Worm (Caenorhabditis elegans) whole organism, L1 larva: ENCODE data around the gene F58F12.4.
A peak's percentile ranks its signal among the peaks of the same experiment; 100 is the strongest.

Experiments
- C16A3.4 ChIP-seq: fragments of 150-350 bp; optimal IDR thresholded peaks from 2 replicates; lab custom pipeline; 2014; ENCODE audit warnings: missing biosample characterization, missing genetic modification characterization
- aha-1 ChIP-seq: fragments of 150-350 bp; optimal IDR thresholded peaks from 2 replicates; lab custom pipeline; 2014; ENCODE audit warnings: missing biosample characterization, missing genetic modification characterization
- alr-1 ChIP-seq: fragments of 200-800 bp; sonication (Bioruptor generic); optimal IDR thresholded peaks from 2 replicates; lab custom pipeline; 2018; ENCODE audit warnings: borderline replicate concordance, mild to moderate bottlenecking, missing genetic modification characterization, missing compliant biosample characterization
- blmp-1 ChIP-seq: fragments of 150-350 bp; optimal IDR thresholded peaks from 2 replicates; lab custom pipeline; 2014; ENCODE audit warnings: missing biosample characterization, missing genetic modification characterization
- ceh-82 ChIP-seq, 3 experiments: fragments of 150-350 bp in 1 of 3; sonication (generic microtip) in 2 of 3; optimal IDR thresholded peaks; 2 replicates each; lab custom pipeline; 2014 to 2017; ENCODE audit warnings: missing biosample characterization in 3 of 3, missing genetic modification characterization in 3 of 3
- ceh-88 ChIP-seq: fragments of 200-800 bp; sonication (Bioruptor generic); IDR thresholded peaks from 2 replicates; pipeline ENCODE4 v1.3.6; 2022; ENCODE audit warnings: missing genetic modification characterization, missing compliant biosample characterization
- ceh-90 ChIP-seq: sonication (generic microtip); optimal IDR thresholded peaks from 2 replicates; lab custom pipeline; 2016; ENCODE audit warnings: missing genetic modification characterization, missing compliant biosample characterization
- efl-1 ChIP-seq, 4 experiments: fragments of 150-350 bp; optimal IDR thresholded peaks in 3 of 4; peaks in 1 of 4; 1 replicate in 1 of 4; 2 replicates in 3 of 4; lab custom pipeline; 2014; ENCODE audit warnings: missing biosample characterization in 2 of 4, missing genetic modification characterization in 2 of 4, missing genetic modification reagents in 2 of 4
- efl-3 ChIP-seq: fragments of 200-800 bp; sonication (Bioruptor generic); optimal IDR thresholded peaks from 2 replicates; lab custom pipeline; 2018; ENCODE audit warnings: mild to moderate bottlenecking, missing genetic modification characterization, missing compliant biosample characterization
- egl-13 ChIP-seq: sonication (generic microtip); optimal IDR thresholded peaks from 2 replicates; lab custom pipeline; 2016; ENCODE audit warnings: missing genotype, missing genetic modification reagents, missing genetic modification characterization, missing compliant biosample characterization
- egl-27 ChIP-seq, 2 experiments: fragments of 150-350 bp in 1 of 2; sonication (generic microtip); optimal IDR thresholded peaks; 3 replicates each; lab custom pipeline; 2017 to 2018; ENCODE audit warnings: missing biosample characterization in 2 of 2, missing genetic modification characterization in 2 of 2, missing genetic modification reagents in 2 of 2
- elt-3 ChIP-seq, 6 experiments: fragments of 150-350 bp in 1 of 6; sonication (generic microtip); optimal IDR thresholded peaks; 2 replicates each; lab custom pipeline; 2017 to 2018; ENCODE audit warnings: missing biosample characterization in 6 of 6, missing genetic modification characterization in 6 of 6, inconsistent platforms in 1 of 6
- ets-5 ChIP-seq: fragments of 200-800 bp; sonication (Bioruptor generic); IDR thresholded peaks from 2 replicates; pipeline ENCODE4 v1.3.6; 2022; ENCODE audit warnings: missing genetic modification characterization, missing compliant biosample characterization
- fkh-10 ChIP-seq: sonication (generic microtip); optimal IDR thresholded peaks from 2 replicates; lab custom pipeline; 2017; ENCODE audit warnings: missing biosample characterization, missing genetic modification reagents, missing genetic modification characterization
- fkh-8 ChIP-seq: sonication (generic microtip); optimal IDR thresholded peaks from 2 replicates; lab custom pipeline; 2016; ENCODE audit warnings: mild to moderate bottlenecking, missing genetic modification characterization, missing compliant biosample characterization
- fos-1 ChIP-seq: fragments of 150-350 bp; optimal IDR thresholded peaks from 2 replicates; lab custom pipeline; 2014; ENCODE audit warnings: missing biosample characterization, missing genetic modification characterization
- hlh-4 ChIP-seq: sonication (generic microtip); optimal IDR thresholded peaks from 2 replicates; lab custom pipeline; 2016; ENCODE audit warnings: mild to moderate bottlenecking, missing genetic modification characterization, missing compliant biosample characterization
- irx-1 ChIP-seq: sonication (generic microtip); optimal IDR thresholded peaks from 2 replicates; lab custom pipeline; 2016; ENCODE audit warnings: missing genetic modification characterization, missing compliant biosample characterization
- jun-1 ChIP-seq: fragments of 150-350 bp; optimal IDR thresholded peaks from 2 replicates; lab custom pipeline; 2014; ENCODE audit warnings: missing biosample characterization, missing genetic modification reagents, missing genetic modification characterization
- lin-13 ChIP-seq: fragments of 150-350 bp; optimal IDR thresholded peaks from 2 replicates; lab custom pipeline; 2014; ENCODE audit warnings: missing biosample characterization, missing genetic modification reagents, missing genetic modification characterization
- lin-14 ChIP-seq: fragments of 200-800 bp; sonication (Bioruptor generic); optimal IDR thresholded peaks from 2 replicates; lab custom pipeline; 2018; ENCODE audit warnings: mild to moderate bottlenecking, missing genetic modification characterization, moderate library complexity, missing compliant biosample characterization
- lin-15B ChIP-seq: fragments of 150-350 bp; sonication (generic microtip); optimal IDR thresholded peaks from 3 replicates; lab custom pipeline; 2014; ENCODE audit warnings: missing biosample characterization, missing genetic modification characterization
- mdl-1 ChIP-seq, 2 experiments: fragments of 150-350 bp; optimal IDR thresholded peaks; 2 replicates each; lab custom pipeline; 2014 to 2017; ENCODE audit warnings: missing biosample characterization in 2 of 2, missing genetic modification characterization in 2 of 2, inconsistent platforms in 1 of 2
- nhr-11 ChIP-seq: fragments of 150-350 bp; optimal IDR thresholded peaks from 2 replicates; lab custom pipeline; 2014; ENCODE audit warnings: missing biosample characterization, missing genetic modification characterization
- nhr-19 ChIP-seq: fragments of 200-800 bp; sonication (Bioruptor generic); conservative IDR thresholded peaks from 2 replicates; pipeline ENCODE4 v1.3.6; 2022; ENCODE audit warnings: missing genetic modification characterization, missing compliant biosample characterization
- nhr-20 ChIP-seq: sonication (generic microtip); optimal IDR thresholded peaks from 2 replicates; lab custom pipeline; 2016; ENCODE audit warnings: mild to moderate bottlenecking, missing genetic modification characterization, missing compliant biosample characterization
- nhr-71 ChIP-seq: sonication (generic microtip); optimal IDR thresholded peaks from 2 replicates; lab custom pipeline; 2016; ENCODE audit warnings: mild to moderate bottlenecking, missing genetic modification characterization, moderate library complexity, missing compliant biosample characterization
- nhr-76 ChIP-seq: sonication (generic microtip); optimal IDR thresholded peaks from 2 replicates; lab custom pipeline; 2017; ENCODE audit warnings: missing biosample characterization, missing genetic modification characterization
- nhr-84 ChIP-seq: sonication (generic microtip); optimal IDR thresholded peaks from 2 replicates; lab custom pipeline; 2017; ENCODE audit warnings: missing biosample characterization, missing genetic modification characterization
- nhr-90 ChIP-seq: sonication (generic microtip); optimal IDR thresholded peaks from 2 replicates; lab custom pipeline; 2016; ENCODE audit warnings: mild to moderate bottlenecking, missing genetic modification characterization, missing compliant biosample characterization; ENCODE audit not compliant: poor library complexity
- pax-3 ChIP-seq: fragments of 200-800 bp; sonication (Bioruptor generic); optimal IDR thresholded peaks from 2 replicates; lab custom pipeline; 2018; ENCODE audit warnings: mild to moderate bottlenecking, missing genetic modification characterization, moderate library complexity, missing compliant biosample characterization
- pqm-1 ChIP-seq: sonication (generic microtip); optimal IDR thresholded peaks from 3 replicates; lab custom pipeline; 2017; ENCODE audit warnings: missing biosample characterization, missing genetic modification characterization
- skn-1 ChIP-seq: fragments of 150-350 bp; optimal IDR thresholded peaks from 2 replicates; lab custom pipeline; 2014; ENCODE audit warnings: missing biosample characterization, missing genetic modification characterization
- snpc-4 ChIP-seq: fragments of 150-350 bp; optimal IDR thresholded peaks from 2 replicates; lab custom pipeline; 2014; ENCODE audit warnings: missing biosample characterization, missing genetic modification characterization
- snu-23 ChIP-seq: sonication (generic microtip); optimal IDR thresholded peaks from 2 replicates; lab custom pipeline; 2016; ENCODE audit warnings: missing genetic modification characterization, missing compliant biosample characterization
- sptf-1 ChIP-seq: fragments of 150-350 bp; optimal IDR thresholded peaks from 2 replicates; lab custom pipeline; 2014; ENCODE audit warnings: missing biosample characterization, missing genetic modification characterization
- sup-37 ChIP-seq: fragments of 200-800 bp; sonication (Bioruptor generic); optimal IDR thresholded peaks from 2 replicates; lab custom pipeline; 2018; ENCODE audit warnings: mild to moderate bottlenecking, missing genetic modification characterization, missing compliant biosample characterization
- swsn-7 ChIP-seq: sonication (generic microtip); optimal IDR thresholded peaks from 2 replicates; lab custom pipeline; 2016; ENCODE audit warnings: missing genetic modification characterization, missing compliant biosample characterization
- tbx-2 ChIP-seq: sonication (generic microtip); optimal IDR thresholded peaks from 2 replicates; lab custom pipeline; 2016; ENCODE audit warnings: missing genetic modification characterization, missing compliant biosample characterization
- tlp-1 ChIP-seq: fragments of 150-350 bp; optimal IDR thresholded peaks from 2 replicates; lab custom pipeline; 2014; ENCODE audit warnings: missing biosample characterization, missing genetic modification characterization
- unc-130 ChIP-seq: fragments of 150-350 bp; optimal IDR thresholded peaks from 2 replicates; lab custom pipeline; 2017; ENCODE audit warnings: missing biosample characterization, missing genetic modification characterization, inconsistent platforms
- unc-98 ChIP-seq: fragments of 200-800 bp; sonication (Bioruptor generic); IDR thresholded peaks from 2 replicates; pipeline ENCODE4 v1.3.6; 2022; ENCODE audit warnings: missing genetic modification characterization, missing compliant biosample characterization
- vab-15 ChIP-seq: sonication (generic microtip); optimal IDR thresholded peaks from 2 replicates; lab custom pipeline; 2017; ENCODE audit warnings: missing genotype, mild to moderate bottlenecking, missing genetic modification characterization, missing compliant biosample characterization
- xbp-1 ChIP-seq: sonication (generic microtip); optimal IDR thresholded peaks from 2 replicates; lab custom pipeline; 2016; ENCODE audit warnings: missing genetic modification characterization, missing compliant biosample characterization
- zag-1 ChIP-seq: fragments of 150-350 bp; optimal IDR thresholded peaks from 2 replicates; lab custom pipeline; 2014; ENCODE audit warnings: missing biosample characterization, missing genetic modification characterization
- zip-4 ChIP-seq: fragments of 200-800 bp; sonication (Bioruptor generic); optimal IDR thresholded peaks from 2 replicates; lab custom pipeline; 2018; ENCODE audit warnings: mild to moderate bottlenecking, missing genetic modification characterization, moderate library complexity, missing compliant biosample characterization
- ztf-4 ChIP-seq: fragments of 150-350 bp; optimal IDR thresholded peaks from 2 replicates; lab custom pipeline; 2014; ENCODE audit warnings: missing biosample characterization, missing genetic modification characterization

The F58F12.4 gene

DNA sequence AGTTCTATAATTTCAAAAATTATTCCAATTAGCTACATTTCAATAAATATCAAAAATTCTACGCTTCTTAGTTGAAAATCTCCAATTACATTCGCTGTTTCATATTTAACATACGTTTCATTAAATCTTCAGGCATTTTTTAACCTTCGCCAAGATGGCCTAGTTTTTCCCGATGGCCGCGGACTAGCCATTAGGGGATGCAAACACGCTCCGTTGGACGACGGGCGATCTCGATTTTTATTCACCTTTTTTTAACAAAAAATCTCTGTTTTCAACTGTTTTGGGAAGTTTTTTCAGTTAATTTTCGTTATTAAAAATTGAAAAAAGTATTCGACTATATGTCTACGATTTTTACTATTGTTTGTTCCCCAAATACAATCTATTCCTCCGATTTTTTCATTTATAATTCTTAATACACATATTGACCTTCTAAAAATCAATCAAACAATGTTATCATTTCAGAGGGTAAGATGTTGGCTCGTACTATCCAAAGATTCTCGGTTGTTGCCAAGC, 3.3 kb upstream of the F58F12.4 start, which contains the start of gene F58F12.1 (continued):
- no peak for TF ChIP-seq zip-4 (GFP tag; lab: Kevin White, UChicago)
- peak; percentile 66 for TF ChIP-seq snu-23 (GFP tag; lab: Kevin White, UChicago)
- TF ChIP-seq swsn-7 (tag; lab: Kevin White, UChicago) = peak; percentile 44
- no peak for TF ChIP-seq alr-1 (tag; lab: Kevin White, UChicago)
- TF ChIP-seq pax-3 = peak; percentile 38
- TF ChIP-seq jun-1 (tag; lab: Kevin White, UChicago) = peak; percentile 44
- peak; percentile 73 for TF ChIP-seq lin-14 (GFP tag; lab: Kevin White, UChicago)
- peak; percentile 55 for TF ChIP-seq unc-130
- TF ChIP-seq aha-1 (tag; lab: Kevin White, UChicago) = no peak
- no peak for TF ChIP-seq sup-37
- TF ChIP-seq hlh-4 (tag; lab: Kevin White, UChicago) = no peak
- no peak for TF ChIP-seq ets-5
- TF ChIP-seq fos-1 = no peak
- no peak for TF ChIP-seq skn-1 (tag; lab: Kevin White, UChicago)
- TF ChIP-seq fkh-10 (GFP tag; lab: Kevin White, UChicago) = no peak
- TF ChIP-seq lin-15B = peak; percentile 87
- peak; percentile 46 for TF ChIP-seq nhr-19 (GFP tag; lab: Robert Waterston, UW)
- TF ChIP-seq xbp-1 (tag; lab: Kevin White, UChicago) = peak; percentile 75
- no peak for TF ChIP-seq sptf-1 (tag; lab: Kevin White, UChicago)
- TF ChIP-seq pqm-1 (tag; lab: Kevin White, UChicago) = no peak
- peak; percentile 64 for TF ChIP-seq snpc-4 (tag; lab: Kevin White, UChicago)
- TF ChIP-seq blmp-1 (tag; lab: Kevin White, UChicago) = peak; percentile 75
- peak in 1 of 6 experiments; percentile 21 for TF ChIP-seq elt-3 (tag; optimal IDR thresholded peaks at IDR 0.05; lab: Kevin White, UChicago)
- peak; percentile 78 for TF ChIP-seq C16A3.4 (tag; lab: Kevin White, UChicago)
- TF ChIP-seq irx-1 (tag; lab: Kevin White, UChicago) = peak; percentile 73
- peak; percentile 51 for TF ChIP-seq nhr-90 (tag; lab: Kevin White, UChicago)
- no peak for TF ChIP-seq zag-1
- TF ChIP-seq vab-15 = no peak
- TF ChIP-seq egl-27 (tag; optimal IDR thresholded peaks at IDR 0.05; lab: Kevin White, UChicago) = no peak
- TF ChIP-seq ztf-4 (tag; lab: Kevin White, UChicago) = no peak
- peak in 1 of 2 experiments; percentile 27 for TF ChIP-seq mdl-1 (tag; optimal IDR thresholded peaks at IDR 0.05; lab: Kevin White, UChicago)
- TF ChIP-seq fkh-8 (tag; lab: Kevin White, UChicago) = peak; percentile 56
- TF ChIP-seq unc-98 = peak; percentile 56
- TF ChIP-seq lin-13 = peak; percentile 50
- TF ChIP-seq nhr-11 (tag; lab: Kevin White, UChicago) = no peak
- TF ChIP-seq efl-1 (optimal IDR thresholded peaks at IDR 0.05; lab: Kevin White, UChicago) = peak; percentile 66 to 73
- peak; percentile 61 to 94 for TF ChIP-seq efl-1 (GFP tag; optimal IDR thresholded peaks at IDR 0.05 in 1 of 2; lab: Kevin White, UChicago)
- TF ChIP-seq tbx-2 (tag; lab: Kevin White, UChicago) = peak; percentile 78
- no peak for TF ChIP-seq ceh-88
- TF ChIP-seq ceh-82 (tag; optimal IDR thresholded peaks at IDR 0.05; lab: Kevin White, UChicago) = peak in 2 of 3 experiments; percentile 39 to 70
- no peak for TF ChIP-seq efl-3 (GFP tag; lab: Kevin White, UChicago)
- TF ChIP-seq nhr-20 (tag; lab: Kevin White, UChicago) = peak; percentile 62
- peak; percentile 39 for TF ChIP-seq egl-13
- TF ChIP-seq nhr-84 = no peak
- no peak for TF ChIP-seq tlp-1 (tag; lab: Kevin White, UChicago)
- peak; percentile 83 for TF ChIP-seq ceh-90 (tag; lab: Kevin White, UChicago)
- peak; percentile 72 for TF ChIP-seq nhr-71 (tag; lab: Kevin White, UChicago)
- no peak for TF ChIP-seq nhr-76 (tag; lab: Kevin White, UChicago)
- TF ChIP-seq, all 84 proteins: peak for 41
